Worm (Caenorhabditis elegans) whole organism, early embryonic: ENCODE measurements around the gene F28C1.3.

ENCODE experiments used
- aly-1 ChIP-seq: sonication (generic microtip); optimal IDR thresholded peaks from 2 replicates; lab custom pipeline; 2016; ENCODE audit warnings: missing genetic modification characterization, missing compliant biosample characterization
- ama-1 ChIP-seq: fragments of 150-350 bp; optimal IDR thresholded peaks from 2 replicates; lab custom pipeline; 2014
- flt-1 ChIP-seq: fragments of 200-800 bp; sonication (Bioruptor generic); IDR thresholded peaks from 2 replicates; pipeline ENCODE4 v1.3.6; 2022; ENCODE audit warnings: missing genetic modification characterization, missing compliant biosample characterization
- tra-4 ChIP-seq: sonication (generic microtip); optimal IDR thresholded peaks from 2 replicates; lab custom pipeline; 2017; ENCODE audit warnings: missing genetic modification characterization, missing compliant biosample characterization

- TF ChIP-seq flt-1 (GFP tag; lab: Robert Waterston, UW) (no peak), ama-1 (lab: Kevin White, UChicago) (no peak), tra-4 (tag; lab: Kevin White, UChicago) (no peak), aly-1 (no peak)
These were observed 47.1 kb upstream of the F28C1.3 start for ce11 chrV:12421360-12421759.
